Fruit fly (Drosophila melanogaster): ENCODE results near the gene CG14662.
A peak's percentile ranks its signal among the peaks of the same experiment; 100 is the strongest.

CG14662 gene

dm6 chr3R:4975315-4975777, 8.7 kb downstream of the CG14662 start (continued):
- TF ChIP-seq Dfd (GFP tag; optimal IDR thresholded peaks at IDR 0.05) (no peak), CG7987 (GFP tag; optimal IDR thresholded peaks at IDR 0.05) (peak; percentile 31), CG1024 (GFP tag; IDR thresholded peaks at IDR 0.05) (no peak), CG8924 (tag; optimal IDR thresholded peaks at IDR 0.05) (no peak), BtbVII (GFP tag; optimal IDR thresholded peaks at IDR 0.05) (peak; percentile 17), ase (GFP tag; IDR thresholded peaks at IDR 0.05) (no peak), CG13424 (tag; optimal IDR thresholded peaks at IDR 0.05) (peak; percentile 17), kni (GFP tag; optimal IDR thresholded peaks at IDR 0.05) (peak; percentile 78), odd (GFP tag; optimal IDR thresholded peaks at IDR 0.05) (peak; percentile 37), wdn (GFP tag; IDR thresholded peaks at IDR 0.05) (no peak), Six4 (GFP tag; optimal IDR thresholded peaks at IDR 0.05) (no peak), org-1 (GFP tag; optimal IDR thresholded peaks at IDR 0.05) (peak; percentile 19), CG17568 (GFP tag; optimal IDR thresholded peaks at IDR 0.05) (peak; percentile 40), CG9817 (tag; optimal IDR thresholded peaks at IDR 0.05) (no peak), Ets65A (GFP tag) (peak; percentile 77), Oli (tag; optimal IDR thresholded peaks at IDR 0.05) (no peak), CG12391 (tag; optimal IDR thresholded peaks at IDR 0.05) (no peak), CG8478 (optimal IDR thresholded peaks at IDR 0.05) (no peak), trh (GFP tag; optimal IDR thresholded peaks at IDR 0.05) (no peak), Adf1 (GFP tag; IDR thresholded peaks at IDR 0.05) (peak; percentile 15; the same call in 1 of the 2 replicates), cato (GFP tag; optimal IDR thresholded peaks at IDR 0.05; ENCODE audit: borderline replicate concordance) (no peak), caup (GFP tag; optimal IDR thresholded peaks at IDR 0.05; ENCODE audit: severe bottlenecking) (peak; percentile 1), ap (GFP tag; IDR thresholded peaks at IDR 0.05) (no peak), Sry-β (GFP tag; optimal IDR thresholded peaks at IDR 0.05) (no peak), dati (GFP tag; IDR thresholded peaks at IDR 0.05) (no peak), insv (GFP tag; optimal IDR thresholded peaks at IDR 0.05) (no peak), CG3407 (GFP tag; optimal IDR thresholded peaks at IDR 0.05) (peak; percentile 67), CG6854 (GFP tag; optimal IDR thresholded peaks at IDR 0.05) (no peak), Ravus (GFP tag; IDR thresholded peaks at IDR 0.05) (no peak), Poxn (GFP tag; IDR thresholded peaks at IDR 0.05) (no peak), Rfx (GFP tag; IDR thresholded peaks at IDR 0.05) (peak; percentile 14; the same call in 1 of the 2 replicates), tll (GFP tag; optimal IDR thresholded peaks at IDR 0.05) (no peak), CG7372 (GFP tag; IDR thresholded peaks at IDR 0.05) (no peak), CG1529 (GFP tag; optimal IDR thresholded peaks at IDR 0.05) (peak; percentile 22), gt (GFP tag; IDR thresholded peaks at IDR 0.05) (no peak), chinmo (GFP tag; IDR thresholded peaks at IDR 0.05; ENCODE audit: partially characterized antibody) (peak; percentile 83; the same call in 2 of the 4 replicates), usp (GFP tag; optimal IDR thresholded peaks at IDR 0.05) (no peak), salm (tag; optimal IDR thresholded peaks at IDR 0.05) (peak; percentile 41), Nf-YC (tag; optimal IDR thresholded peaks at IDR 0.05) (peak; percentile 19), CG13123 (GFP tag; optimal IDR thresholded peaks at IDR 0.05) (peak; percentile 13), NfI (GFP tag; optimal IDR thresholded peaks at IDR 0.05) (no peak), twi (tag; optimal IDR thresholded peaks at IDR 0.05) (peak; percentile 25), vvl (GFP tag; IDR thresholded peaks at IDR 0.05) (peak; percentile 34), chif (GFP tag; optimal IDR thresholded peaks at IDR 0.05) (no peak), Med (GFP tag) (peak; percentile 84), H15 (GFP tag; IDR thresholded peaks at IDR 0.05) (no peak), YL-1 (GFP tag; optimal IDR thresholded peaks at IDR 0.05) (peak; percentile 17), Optix (GFP tag; IDR thresholded peaks at IDR 0.05) (no peak), CG9932 (GFP tag; IDR thresholded peaks at IDR 0.05) (0 out of 2 replicates have a peak, but pooled peaks have one; percentile 22), stc (GFP tag; IDR thresholded peaks at IDR 0.05) (no peak), ara (GFP tag; IDR thresholded peaks at IDR 0.05) (peak; percentile 15; the same call in 1 of the 2 replicates), wor (GFP tag; IDR thresholded peaks at IDR 0.05) (no peak)
